Worm (Caenorhabditis elegans) whole organism, mixed stage, embryonic: ENCODE data around the gene plpp-1.1.
A peak's percentile ranks its signal among the peaks of the same experiment; 100 is the strongest.

Experiments
- blmp-1 ChIP-seq: fragments of 150-350 bp; optimal IDR thresholded peaks from 2 replicates; lab custom pipeline; 2014; ENCODE audit warnings: missing biosample characterization, missing genetic modification characterization
- ceh-43 ChIP-seq: fragments of 200-800 bp; sonication (Bioruptor generic); optimal IDR thresholded peaks from 2 replicates; lab custom pipeline; 2018; ENCODE audit warnings: mild to moderate bottlenecking, missing genetic modification characterization, moderate library complexity, missing compliant biosample characterization
- lsy-2 ChIP-seq: fragments of 150-350 bp; optimal IDR thresholded peaks from 2 replicates; lab custom pipeline; 2014; ENCODE audit warnings: missing biosample characterization, missing genetic modification characterization
- mep-1 ChIP-seq: fragments of 150-350 bp; optimal IDR thresholded peaks from 2 replicates; lab custom pipeline; 2017; ENCODE audit warnings: missing biosample characterization, missing genetic modification reagents, missing genetic modification characterization, inconsistent platforms
- pha-4 ChIP-seq: fragments of 150-350 bp; optimal IDR thresholded peaks from 2 replicates; lab custom pipeline; 2018; ENCODE audit warnings: missing biosample characterization, missing genetic modification reagents, missing genetic modification characterization
- zip-8 ChIP-seq: fragments of 150-350 bp; optimal IDR thresholded peaks from 2 replicates; lab custom pipeline; 2014; ENCODE audit warnings: missing biosample characterization, missing genetic modification characterization
- ztf-11 ChIP-seq: fragments of 150-350 bp; optimal IDR thresholded peaks from 2 replicates; lab custom pipeline; 2014; ENCODE audit warnings: missing biosample characterization, missing genetic modification characterization

DNA sequence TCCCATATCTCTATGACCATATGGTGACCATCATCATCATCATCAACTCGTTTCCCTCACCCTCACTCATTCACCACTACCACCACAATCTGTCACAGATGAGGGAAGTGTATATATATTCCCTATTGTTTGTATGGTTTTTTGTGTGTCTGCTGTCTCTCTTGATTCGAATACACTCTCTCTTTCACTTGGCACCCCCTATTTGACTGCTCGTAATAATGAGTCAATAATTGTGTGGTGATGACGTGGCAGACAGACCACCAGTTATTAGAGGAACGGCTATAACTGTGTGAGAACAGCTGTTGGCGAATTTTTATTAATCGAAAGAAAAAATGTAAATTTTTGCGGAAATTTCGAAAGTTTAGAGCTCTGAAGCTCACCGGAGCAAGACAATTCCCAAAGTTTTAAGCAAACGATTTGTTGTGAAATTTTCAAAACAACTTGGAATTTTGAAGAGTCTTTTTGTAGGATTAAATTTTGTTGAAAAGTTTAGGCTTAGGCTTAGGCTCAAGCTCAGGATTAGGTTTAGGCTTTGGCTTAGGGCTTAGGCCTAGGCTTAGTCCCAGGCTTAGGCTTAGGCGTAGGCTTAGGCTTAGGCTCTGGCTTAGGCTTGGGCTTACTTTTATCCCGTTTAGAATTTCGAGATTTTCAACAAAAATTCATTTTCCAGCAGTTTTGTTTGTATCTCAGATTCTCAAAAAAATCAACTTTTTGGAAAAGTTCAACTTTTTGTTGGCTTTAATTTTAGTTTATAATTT, 29.8 kb upstream of the plpp-1.1 start:
- no peak for TF ChIP-seq zip-8 (tag; lab: Kevin White, UChicago)
- no peak for TF ChIP-seq pha-4 (tag; lab: Kevin White, UChicago)
- TF ChIP-seq blmp-1: no peak
- no peak for TF ChIP-seq lsy-2 (tag; lab: Kevin White, UChicago)
- peak; percentile 3 for TF ChIP-seq ceh-43 (GFP tag; lab: Kevin White, UChicago)
- TF ChIP-seq ztf-11 (tag; lab: Kevin White, UChicago): no peak
- peak; percentile 15 for TF ChIP-seq mep-1 (tag; lab: Kevin White, UChicago)
